Worm (Caenorhabditis elegans) whole organism, young adult: ENCODE data around the gene lhfp-4.

ENCODE experiments used
- B0035.1 ChIP-seq: sonication (generic microtip); optimal IDR thresholded peaks from 2 replicates; lab custom pipeline; 2016; ENCODE audit warnings: missing genetic modification characterization, mild to moderate bottlenecking, missing compliant biosample characterization, missing genotype, missing genetic modification reagents
- B0336.3 ChIP-seq: fragments of 200-800 bp; sonication (Bioruptor generic); IDR thresholded peaks from 2 replicates; pipeline ENCODE4 v1.3.6; 2022; ENCODE audit warnings: missing genetic modification characterization, missing compliant biosample characterization
- F22D6.2 ChIP-seq: sonication (generic microtip); optimal IDR thresholded peaks from 2 replicates; lab custom pipeline; 2016; ENCODE audit warnings: mild to moderate bottlenecking, missing genetic modification characterization, missing compliant biosample characterization
- F39B2.1 ChIP-seq: fragments of 200-800 bp; sonication (Bioruptor generic); IDR thresholded peaks from 2 replicates; pipeline ENCODE4 v1.3.6; 2022; ENCODE audit warnings: missing genetic modification reagents, missing genetic modification characterization, missing compliant biosample characterization
- F49E8.2 ChIP-seq: sonication (generic microtip); optimal IDR thresholded peaks from 3 replicates; lab custom pipeline; 2017; ENCODE audit warnings: missing genetic modification characterization, mild to moderate bottlenecking, missing compliant biosample characterization, antibody characterized with exemption, moderate library complexity; ENCODE audit not compliant: insufficient read depth
- F52B5.7 ChIP-seq: sonication (generic microtip); optimal IDR thresholded peaks from 2 replicates; lab custom pipeline; 2016; ENCODE audit warnings: mild to moderate bottlenecking, missing genetic modification characterization, missing compliant biosample characterization
- F57A8.1 ChIP-seq: fragments of 200-800 bp; sonication (Bioruptor generic); optimal IDR thresholded peaks from 2 replicates; lab custom pipeline; 2018; ENCODE audit warnings: mild to moderate bottlenecking, missing genetic modification characterization, moderate library complexity, missing compliant biosample characterization
- T07F8.4 ChIP-seq: sonication (generic microtip); optimal IDR thresholded peaks from 2 replicates; lab custom pipeline; 2016; ENCODE audit warnings: mild to moderate bottlenecking, missing genetic modification characterization, moderate library complexity, missing compliant biosample characterization
- Y56A3A.18 ChIP-seq: fragments of 200-800 bp; sonication (Bioruptor generic); IDR thresholded peaks from 2 replicates; pipeline ENCODE4 v1.3.6; 2022; ENCODE audit warnings: missing genetic modification reagents, missing genetic modification characterization, missing compliant biosample characterization
- Y67H2A.10 ChIP-seq: fragments of 200-800 bp; sonication (Bioruptor generic); conservative IDR thresholded peaks from 2 replicates; pipeline ENCODE4 v1.3.6; 2022; ENCODE audit warnings: missing genetic modification reagents, missing genetic modification characterization, missing compliant biosample characterization
- Y79H2A.3 ChIP-seq: fragments of 200-800 bp; sonication (Bioruptor generic); conservative IDR thresholded peaks from 2 replicates; pipeline ENCODE4 v1.3.6; 2022; ENCODE audit warnings: missing genetic modification reagents, missing genetic modification characterization, missing compliant biosample characterization
- aptf-2 ChIP-seq: fragments of 200-800 bp; sonication (Bioruptor generic); conservative IDR thresholded peaks from 2 replicates; pipeline ENCODE4 v1.3.6; 2022; ENCODE audit warnings: missing genetic modification reagents, missing genetic modification characterization, missing compliant biosample characterization
- attf-6 ChIP-seq: fragments of 200-800 bp; sonication (Bioruptor generic); IDR thresholded peaks from 2 replicates; pipeline ENCODE4 v1.3.6; 2022; ENCODE audit warnings: missing genetic modification reagents, missing genetic modification characterization, missing compliant biosample characterization
- bed-1 ChIP-seq: fragments of 200-800 bp; sonication (Bioruptor generic); IDR thresholded peaks from 2 replicates; pipeline ENCODE4 v1.3.6; 2022; ENCODE audit warnings: missing genetic modification reagents, missing genetic modification characterization, missing compliant biosample characterization
- cebp-1 ChIP-seq, 2 experiments: fragments of 200-800 bp in 1 of 2; sonication (Bioruptor generic) in 1 of 2; sonication (generic microtip) in 1 of 2; IDR thresholded peaks in 1 of 2; optimal IDR thresholded peaks in 1 of 2; 2 replicates each; pipeline versions ENCODE4 v1.3.6 to Lab custom; 2017 to 2022; ENCODE audit warnings: missing compliant biosample characterization in 2 of 2, missing genetic modification characterization in 2 of 2, mild to moderate bottlenecking in 1 of 2, missing genetic modification reagents in 1 of 2, moderate library complexity in 1 of 2
- ceh-27 ChIP-seq: fragments of 200-800 bp; sonication (Bioruptor generic); optimal IDR thresholded peaks from 2 replicates; lab custom pipeline; 2018; ENCODE audit warnings: mild to moderate bottlenecking, missing genetic modification characterization, moderate library complexity, missing compliant biosample characterization
- ceh-58 ChIP-seq: fragments of 200-800 bp; sonication (Bioruptor generic); IDR thresholded peaks from 2 replicates; pipeline ENCODE4 v1.3.6; 2022; ENCODE audit warnings: missing genetic modification characterization, missing compliant biosample characterization
- chd-7 ChIP-seq: sonication (generic microtip); optimal IDR thresholded peaks from 2 replicates; lab custom pipeline; 2016; ENCODE audit warnings: mild to moderate bottlenecking, missing genetic modification characterization, moderate library complexity, missing compliant biosample characterization
- dox-1 ChIP-seq: fragments of 200-800 bp; sonication (Bioruptor generic); IDR thresholded peaks from 2 replicates; pipeline ENCODE4 v1.3.6; 2022; ENCODE audit warnings: missing genetic modification reagents, missing genetic modification characterization, missing compliant biosample characterization
- efl-1 ChIP-seq: fragments of 150-350 bp; optimal IDR thresholded peaks from 2 replicates; lab custom pipeline; 2014; ENCODE audit warnings: missing biosample characterization, missing genetic modification reagents, missing genetic modification characterization
- egl-44 ChIP-seq: fragments of 200-800 bp; sonication (Bioruptor generic); IDR thresholded peaks from 2 replicates; pipeline ENCODE4 v1.3.6; 2022; ENCODE audit warnings: missing genetic modification reagents, missing genetic modification characterization, missing compliant biosample characterization
- him-1 ChIP-seq: sonication (generic microtip); optimal IDR thresholded peaks from 2 replicates; lab custom pipeline; 2016; ENCODE audit warnings: missing genotype, missing genetic modification reagents, missing genetic modification characterization, missing compliant biosample characterization
- lin-26 ChIP-seq: fragments of 200-800 bp; sonication (Bioruptor generic); IDR thresholded peaks from 2 replicates; pipeline ENCODE4 v1.3.6; 2022; ENCODE audit warnings: missing genetic modification reagents, missing genetic modification characterization, missing compliant biosample characterization
- lin-35 ChIP-seq, 3 experiments: fragments of 150-350 bp in 2 of 3; sonication (generic microtip) in 1 of 3; optimal IDR thresholded peaks; 2 replicates each; lab custom pipeline; 2014 to 2018; ENCODE audit warnings: missing biosample characterization in 3 of 3, missing genetic modification characterization in 3 of 3, missing genetic modification reagents in 3 of 3
- lin-54 ChIP-seq: fragments of 200-800 bp; sonication (Bioruptor generic); optimal IDR thresholded peaks from 2 replicates; lab custom pipeline; 2018; ENCODE audit warnings: mild to moderate bottlenecking, missing genetic modification characterization, missing compliant biosample characterization
- lsl-1 ChIP-seq: fragments of 200-800 bp; sonication (Bioruptor generic); optimal IDR thresholded peaks from 2 replicates; lab custom pipeline; 2018; ENCODE audit warnings: mild to moderate bottlenecking, missing genetic modification characterization, moderate library complexity, missing compliant biosample characterization
- madf-3 ChIP-seq: fragments of 200-800 bp; sonication (Bioruptor generic); IDR thresholded peaks from 2 replicates; pipeline ENCODE4 v1.3.6; 2022; ENCODE audit warnings: missing genetic modification reagents, missing genetic modification characterization, missing compliant biosample characterization
- madf-6 ChIP-seq: fragments of 200-800 bp; sonication (Bioruptor generic); IDR thresholded peaks from 2 replicates; pipeline ENCODE4 v1.3.6; 2022; ENCODE audit warnings: missing genetic modification reagents, missing genetic modification characterization, missing compliant biosample characterization
- mel-28 ChIP-seq: sonication (generic microtip); optimal IDR thresholded peaks from 2 replicates; lab custom pipeline; 2016; ENCODE audit warnings: borderline replicate concordance, mild to moderate bottlenecking, missing genetic modification characterization, missing compliant biosample characterization
- mxl-1 ChIP-seq: sonication (generic microtip); optimal IDR thresholded peaks from 2 replicates; lab custom pipeline; 2016; ENCODE audit warnings: missing genetic modification characterization, missing compliant biosample characterization
- nfya-1 ChIP-seq: sonication (generic microtip); optimal IDR thresholded peaks from 2 replicates; lab custom pipeline; 2017; ENCODE audit warnings: antibody characterized with exemption, missing compliant biosample characterization, missing genetic modification characterization, borderline replicate concordance; ENCODE audit not compliant: insufficient read depth
- nfya-2 ChIP-seq: fragments of 200-800 bp; sonication (Bioruptor generic); IDR thresholded peaks from 2 replicates; pipeline ENCODE4 v1.3.6; 2022; ENCODE audit warnings: missing genetic modification reagents, missing genetic modification characterization, missing compliant biosample characterization
- nfyb-1 ChIP-seq: fragments of 200-800 bp; sonication (Bioruptor generic); IDR thresholded peaks from 2 replicates; pipeline ENCODE4 v1.3.6; 2022; ENCODE audit warnings: missing genetic modification reagents, missing genetic modification characterization, missing compliant biosample characterization
- pha-4 ChIP-seq: fragments of 150-350 bp; sonication (generic microtip); optimal IDR thresholded peaks from 2 replicates; lab custom pipeline; 2014; ENCODE audit warnings: missing biosample characterization, missing genetic modification reagents, missing genetic modification characterization
- sdz-38 ChIP-seq: sonication (generic microtip); optimal IDR thresholded peaks from 2 replicates; lab custom pipeline; 2016; ENCODE audit warnings: missing genotype, missing genetic modification characterization, missing compliant biosample characterization
- tlf-1 ChIP-seq: fragments of 200-800 bp; sonication (Bioruptor generic); optimal IDR thresholded peaks from 2 replicates; lab custom pipeline; 2018; ENCODE audit warnings: mild to moderate bottlenecking, missing genetic modification characterization, missing compliant biosample characterization
- unc-130 ChIP-seq: sonication (generic microtip); optimal IDR thresholded peaks from 2 replicates; lab custom pipeline; 2016; ENCODE audit warnings: missing genetic modification reagents, missing genetic modification characterization, missing compliant biosample characterization
- xnd-1 ChIP-seq: sonication (generic microtip); optimal IDR thresholded peaks from 2 replicates; lab custom pipeline; 2016; ENCODE audit warnings: missing genotype, missing genetic modification reagents, missing genetic modification characterization, missing compliant biosample characterization
- ztf-26 ChIP-seq: sonication (generic microtip); optimal IDR thresholded peaks from 2 replicates; lab custom pipeline; 2017; ENCODE audit warnings: missing genetic modification characterization, missing compliant biosample characterization
- ztf-3 ChIP-seq: fragments of 200-800 bp; sonication (Bioruptor generic); optimal IDR thresholded peaks from 2 replicates; lab custom pipeline; 2018; ENCODE audit warnings: mild to moderate bottlenecking, missing genetic modification characterization, missing compliant biosample characterization

Gene lhfp-4

ce11 chrIV:17276705-17277458, 1.5 kb downstream of the lhfp-4 start, which contains the start of gene clec-196 (continued):
- no peak for TF ChIP-seq mel-28 (tag; lab: Kevin White, UChicago)
- TF ChIP-seq cebp-1 (GFP tag; IDR thresholded peaks at IDR 0.05; lab: Robert Waterston, UW), result no peak
- peak; percentile 14 for TF ChIP-seq cebp-1 (tag; optimal IDR thresholded peaks at IDR 0.05; lab: Kevin White, UChicago)
- TF ChIP-seq lsl-1 (GFP tag; lab: Kevin White, UChicago), result no peak
- TF ChIP-seq dox-1, result no peak
- TF ChIP-seq Y79H2A.3 (GFP tag; lab: Robert Waterston, UW), result no peak
- TF ChIP-seq ceh-58 (GFP tag; lab: Robert Waterston, UW), result no peak
- no peak for TF ChIP-seq sdz-38 (tag; lab: Kevin White, UChicago)
- no peak for TF ChIP-seq ztf-3 (GFP tag; lab: Kevin White, UChicago)
- TF ChIP-seq madf-6 (GFP tag; lab: Robert Waterston, UW), result 0 out of 2 replicates have a peak, but pooled peaks have one; percentile 11

DNA sequence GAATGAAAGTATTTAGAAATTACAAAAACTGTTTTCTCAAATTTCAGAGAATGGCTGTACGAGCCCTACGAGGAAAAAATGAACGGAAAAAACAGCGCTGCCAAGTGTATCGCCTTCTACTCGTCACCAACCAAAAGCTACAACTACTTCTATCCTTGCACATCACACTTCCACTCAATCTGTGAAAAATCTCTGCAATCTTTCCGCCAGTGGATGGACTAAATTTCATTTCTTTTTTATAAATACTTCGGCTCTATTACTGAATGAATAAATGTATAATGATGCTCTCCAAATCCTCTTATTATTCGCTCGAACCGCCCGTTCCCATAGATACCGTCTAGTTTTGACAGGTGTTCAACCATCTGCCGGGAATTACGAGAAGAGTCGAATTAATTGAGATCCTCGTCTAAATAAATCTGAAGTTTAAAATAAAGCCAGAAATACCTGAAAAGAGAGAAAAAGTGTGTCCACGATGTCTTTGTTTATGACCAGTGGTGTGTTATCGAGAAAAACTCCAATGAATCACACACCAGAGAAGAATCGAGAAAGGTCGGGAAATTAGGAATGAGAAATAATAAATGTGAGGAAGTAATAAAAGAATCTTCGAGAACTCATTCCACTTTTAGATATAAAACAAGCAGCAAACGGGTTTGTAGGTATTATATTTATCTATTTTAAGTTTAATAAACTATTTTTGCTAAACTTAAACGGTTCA, 2.2 kb downstream of the lhfp-4 start:
- TF ChIP-seq F57A8.1 (GFP tag; lab: Kevin White, UChicago) (no peak), ztf-26 (tag; lab: Kevin White, UChicago) (no peak), ceh-58 (GFP tag; lab: Robert Waterston, UW) (0 out of 2 replicates have a peak, but pooled peaks have one; percentile 22), efl-1 (no peak), ceh-27 (GFP tag; lab: Kevin White, UChicago) (no peak), him-1 (tag; lab: Kevin White, UChicago) (no peak), lin-26 (GFP tag; lab: Robert Waterston, UW) (0 out of 2 replicates have a peak, but pooled peaks have one; percentile 11), madf-3 (GFP tag; lab: Robert Waterston, UW) (0 out of 2 replicates have a peak, but pooled peaks have one; percentile 1), nfyb-1 (GFP tag; lab: Robert Waterston, UW) (peak; percentile 28; the same call in 1 of the 2 replicates)

DNA sequence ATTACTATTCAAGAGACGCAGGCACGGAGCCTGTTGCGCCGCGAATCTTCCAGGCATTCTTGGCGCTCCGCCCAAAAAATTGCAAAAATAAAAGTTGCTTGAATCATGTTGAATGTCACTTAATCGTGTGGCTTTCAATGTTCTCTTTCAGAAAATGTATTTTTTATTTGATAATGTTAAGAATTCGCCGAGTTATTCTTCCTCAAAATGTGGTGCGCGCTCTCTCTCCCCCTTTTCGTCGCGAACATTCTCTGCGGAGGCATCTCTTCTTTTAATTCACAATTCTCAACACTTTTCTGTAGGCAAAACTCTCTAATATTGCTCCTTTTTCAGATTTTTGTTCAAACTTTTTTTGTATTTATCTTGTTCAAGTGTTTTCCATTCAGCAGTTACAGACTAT, 3.0 kb downstream of the lhfp-4 start:
- TF ChIP-seq lin-26 (GFP tag; lab: Robert Waterston, UW) (peak; percentile 68), cebp-1 (GFP tag; IDR thresholded peaks at IDR 0.05; lab: Robert Waterston, UW) (peak; percentile 94), cebp-1 (tag; optimal IDR thresholded peaks at IDR 0.05; lab: Kevin White, UChicago) (peak; percentile 97), Y67H2A.10 (GFP tag; lab: Robert Waterston, UW) (peak; percentile 97), unc-130 (GFP tag; lab: Kevin White, UChicago) (peak; percentile 83), mxl-1 (tag; lab: Kevin White, UChicago) (no peak), aptf-2 (GFP tag; lab: Robert Waterston, UW) (peak; percentile 78), lin-54 (GFP tag; lab: Kevin White, UChicago) (peak; percentile 93), chd-7 (peak; percentile 97), F39B2.1 (GFP tag; lab: Robert Waterston, UW) (no peak), Y56A3A.18 (0 out of 2 replicates have a peak, but pooled peaks have one; percentile 38), F22D6.2 (peak; percentile 85), lin-35 (GFP tag; optimal IDR thresholded peaks at IDR 0.05; lab: Kevin White, UChicago) (peak in 2 of 3 experiments; percentile 85 to 89), him-1 (tag; lab: Kevin White, UChicago) (peak; percentile 23), egl-44 (peak; percentile 61; the same call in 1 of the 2 replicates), F52B5.7 (tag; lab: Kevin White, UChicago) (peak; percentile 93), lsl-1 (GFP tag; lab: Kevin White, UChicago) (peak; percentile 64), xnd-1 (tag; lab: Kevin White, UChicago) (peak; percentile 57), mel-28 (tag; lab: Kevin White, UChicago) (peak; percentile 82), B0035.1 (tag; lab: Kevin White, UChicago) (peak; percentile 91), nfya-2 (GFP tag; lab: Robert Waterston, UW) (no peak), F49E8.2 (tag; lab: Kevin White, UChicago) (peak; percentile 88), B0336.3 (GFP tag; lab: Robert Waterston, UW) (peak; percentile 93), attf-6 (GFP tag; lab: Robert Waterston, UW) (peak; percentile 90), bed-1 (GFP tag; lab: Robert Waterston, UW) (no peak), pha-4 (peak; percentile 97), tlf-1 (GFP tag; lab: Kevin White, UChicago) (peak; percentile 99), T07F8.4 (tag; lab: Kevin White, UChicago) (no peak), nfya-1 (tag; lab: Kevin White, UChicago) (no peak)
